Worm (Caenorhabditis elegans) whole organism, L3 larva: ENCODE results near the gene ugt-43.

Source experiments
- R02D3.7 ChIP-seq: fragments of 150-350 bp; optimal IDR thresholded peaks from 2 replicates; lab custom pipeline; 2014; ENCODE audit warnings: missing biosample characterization, missing genetic modification characterization
- ZK546.5 ChIP-seq: sonication (generic microtip); optimal IDR thresholded peaks from 2 replicates; lab custom pipeline; 2017; ENCODE audit warnings: missing biosample characterization, missing genetic modification characterization
- ama-1 ChIP-seq: fragments of 150-350 bp; optimal IDR thresholded peaks from 2 replicates; lab custom pipeline; 2018
- ceh-16 ChIP-seq: sonication (generic microtip); optimal IDR thresholded peaks from 2 replicates; lab custom pipeline; 2017; ENCODE audit warnings: missing biosample characterization, missing genetic modification characterization
- ceh-28 ChIP-seq: fragments of 150-350 bp; optimal IDR thresholded peaks from 2 replicates; lab custom pipeline; 2014; ENCODE audit warnings: missing biosample characterization, missing genetic modification reagents, missing genetic modification characterization
- ceh-82 ChIP-seq: fragments of 150-350 bp; optimal IDR thresholded peaks from 2 replicates; lab custom pipeline; 2014; ENCODE audit warnings: missing biosample characterization, missing genetic modification characterization
- ceh-9 ChIP-seq: sonication (generic microtip); optimal IDR thresholded peaks from 2 replicates; lab custom pipeline; 2018; ENCODE audit warnings: missing biosample characterization, missing genetic modification characterization
- egl-27 ChIP-seq: sonication (generic microtip); optimal IDR thresholded peaks from 4 replicates; lab custom pipeline; 2017; ENCODE audit warnings: missing biosample characterization, missing genetic modification reagents, missing genetic modification characterization
- egl-5 ChIP-seq: fragments of 150-350 bp; optimal IDR thresholded peaks from 2 replicates; lab custom pipeline; 2017; ENCODE audit warnings: missing biosample characterization, missing genetic modification reagents, missing genetic modification characterization, inconsistent platforms
- elt-1 ChIP-seq: fragments of 150-350 bp; optimal IDR thresholded peaks from 2 replicates; lab custom pipeline; 2014; ENCODE audit warnings: missing biosample characterization, missing genetic modification characterization
- elt-2 ChIP-seq: sonication (generic microtip); optimal IDR thresholded peaks from 2 replicates; lab custom pipeline; 2016; ENCODE audit warnings: missing genetic modification reagents, mild to moderate bottlenecking, missing genetic modification characterization, missing compliant biosample characterization
- eor-1 ChIP-seq, 2 experiments: fragments of 150-350 bp; optimal IDR thresholded peaks; 2 replicates each; lab custom pipeline; 2014 to 2018; ENCODE audit warnings: missing biosample characterization in 2 of 2, missing genetic modification characterization in 2 of 2
- fkh-10 ChIP-seq: sonication (generic microtip); optimal IDR thresholded peaks from 2 replicates; lab custom pipeline; 2017; ENCODE audit warnings: missing biosample characterization, missing genetic modification reagents, missing genetic modification characterization
- fos-1 ChIP-seq: fragments of 150-350 bp; optimal IDR thresholded peaks from 2 replicates; lab custom pipeline; 2014; ENCODE audit warnings: missing biosample characterization, missing genetic modification characterization
- hmg-11 ChIP-seq: sonication (generic microtip); optimal IDR thresholded peaks from 2 replicates; lab custom pipeline; 2016; ENCODE audit warnings: missing genetic modification characterization, missing compliant biosample characterization
- jun-1 ChIP-seq: fragments of 150-350 bp; optimal IDR thresholded peaks from 2 replicates; lab custom pipeline; 2014; ENCODE audit warnings: missing biosample characterization, missing genetic modification reagents, missing genetic modification characterization
- lin-39 ChIP-seq: fragments of 150-350 bp; optimal IDR thresholded peaks from 2 replicates; lab custom pipeline; 2018; ENCODE audit warnings: missing biosample characterization, missing genetic modification reagents, missing genetic modification characterization
- lsy-12 ChIP-seq: sonication (generic microtip); optimal IDR thresholded peaks from 2 replicates; lab custom pipeline; 2016; ENCODE audit warnings: mild to moderate bottlenecking, missing genetic modification characterization, missing compliant biosample characterization
- mdl-1 ChIP-seq: fragments of 150-350 bp; optimal IDR thresholded peaks from 2 replicates; lab custom pipeline; 2014; ENCODE audit warnings: missing biosample characterization, missing genetic modification characterization
- mml-1 ChIP-seq: fragments of 150-350 bp; sonication (generic microtip); optimal IDR thresholded peaks from 3 replicates; lab custom pipeline; 2014; ENCODE audit warnings: missing biosample characterization, missing genetic modification characterization
- nfya-1 ChIP-seq: sonication (generic microtip); optimal IDR thresholded peaks from 2 replicates; lab custom pipeline; 2017; ENCODE audit warnings: missing genetic modification characterization, mild to moderate bottlenecking, missing compliant biosample characterization, antibody characterized with exemption, moderate library complexity; ENCODE audit not compliant: insufficient read depth
- nhr-11 ChIP-seq: fragments of 150-350 bp; optimal IDR thresholded peaks from 2 replicates; lab custom pipeline; 2014; ENCODE audit warnings: missing biosample characterization, missing genetic modification characterization
- nhr-12 ChIP-seq: fragments of 150-350 bp; optimal IDR thresholded peaks from 2 replicates; lab custom pipeline; 2014; ENCODE audit warnings: missing biosample characterization, missing genetic modification characterization
- nhr-23 ChIP-seq: fragments of 150-350 bp; optimal IDR thresholded peaks from 2 replicates; lab custom pipeline; 2014; ENCODE audit warnings: missing biosample characterization, missing genetic modification reagents, missing genetic modification characterization
- nhr-237 ChIP-seq: fragments of 150-350 bp; optimal IDR thresholded peaks from 2 replicates; lab custom pipeline; 2014; ENCODE audit warnings: missing biosample characterization, missing genetic modification characterization
- nhr-25 ChIP-seq: sonication (generic microtip); optimal IDR thresholded peaks from 2 replicates; lab custom pipeline; 2017; ENCODE audit warnings: missing biosample characterization, missing genetic modification characterization
- nhr-28 ChIP-seq: fragments of 150-350 bp; optimal IDR thresholded peaks from 2 replicates; lab custom pipeline; 2014; ENCODE audit warnings: missing biosample characterization, missing genetic modification characterization
- nhr-43 ChIP-seq: sonication (generic microtip); optimal IDR thresholded peaks from 2 replicates; lab custom pipeline; 2016; ENCODE audit warnings: mild to moderate bottlenecking, missing genetic modification characterization, missing compliant biosample characterization; ENCODE audit not compliant: poor library complexity, severe bottlenecking
- nhr-67 ChIP-seq: fragments of 150-350 bp; optimal IDR thresholded peaks from 2 replicates; lab custom pipeline; 2014; ENCODE audit warnings: missing biosample characterization, missing genetic modification characterization
- nhr-76 ChIP-seq: fragments of 150-350 bp; sonication (generic microtip); optimal IDR thresholded peaks from 5 replicates; lab custom pipeline; 2014; ENCODE audit warnings: missing biosample characterization, missing genetic modification characterization
- nhr-77 ChIP-seq: fragments of 150-350 bp; optimal IDR thresholded peaks from 2 replicates; lab custom pipeline; 2014; ENCODE audit warnings: missing biosample characterization, missing genetic modification characterization
- pha-4 ChIP-seq: fragments of 150-350 bp; optimal IDR thresholded peaks from 2 replicates; lab custom pipeline; 2014; ENCODE audit warnings: missing biosample characterization, missing genetic modification reagents, missing genetic modification characterization
- pqm-1 ChIP-seq: fragments of 150-350 bp; optimal IDR thresholded peaks from 2 replicates; lab custom pipeline; 2017; ENCODE audit warnings: missing biosample characterization, missing genetic modification characterization, inconsistent platforms
- skn-1 ChIP-seq: fragments of 150-350 bp; optimal IDR thresholded peaks from 2 replicates; lab custom pipeline; 2014; ENCODE audit warnings: missing biosample characterization, missing genetic modification characterization
- snpc-4 ChIP-seq: fragments of 150-350 bp; optimal IDR thresholded peaks from 2 replicates; lab custom pipeline; 2014; ENCODE audit warnings: missing biosample characterization, missing genetic modification characterization
- tbx-2 ChIP-seq: sonication (generic microtip); optimal IDR thresholded peaks from 2 replicates; lab custom pipeline; 2016; ENCODE audit warnings: mild to moderate bottlenecking, missing genetic modification characterization, missing compliant biosample characterization
- unc-39 ChIP-seq: sonication (generic microtip); optimal IDR thresholded peaks from 4 replicates; lab custom pipeline; 2017; ENCODE audit warnings: missing biosample characterization, missing genetic modification characterization
- unc-62 ChIP-seq: fragments of 150-350 bp; sonication (generic microtip); optimal IDR thresholded peaks from 4 replicates; lab custom pipeline; 2014; ENCODE audit warnings: missing biosample characterization, missing genetic modification reagents, missing genetic modification characterization
- zag-1 ChIP-seq: fragments of 150-350 bp; optimal IDR thresholded peaks from 2 replicates; lab custom pipeline; 2014; ENCODE audit warnings: missing biosample characterization, missing genetic modification characterization
- ztf-11 ChIP-seq: fragments of 150-350 bp; optimal IDR thresholded peaks from 2 replicates; lab custom pipeline; 2014; ENCODE audit warnings: missing biosample characterization, missing genetic modification characterization
- ztf-4 ChIP-seq: fragments of 150-350 bp; optimal IDR thresholded peaks from 2 replicates; lab custom pipeline; 2014; ENCODE audit warnings: missing biosample characterization, missing genetic modification characterization

The ugt-43 gene

DNA sequence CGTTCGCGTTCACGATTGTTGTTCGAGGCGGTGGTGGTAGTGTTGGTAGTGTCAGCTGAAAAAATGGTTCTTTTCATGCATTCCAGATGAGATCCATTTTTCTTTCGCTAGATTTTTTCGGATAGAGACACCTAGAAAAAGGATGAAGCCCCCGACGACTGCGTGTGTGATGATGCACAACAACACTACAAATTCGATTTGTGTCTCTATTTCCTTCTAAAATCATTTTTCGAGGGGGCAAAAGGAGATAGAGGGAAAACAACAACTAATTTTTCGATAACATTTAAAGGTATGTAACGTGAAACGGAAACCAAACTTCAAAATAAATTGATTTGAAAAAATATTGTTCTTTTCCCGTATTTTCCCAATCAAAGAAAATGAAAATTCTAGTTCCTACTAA, 36.1 kb downstream of the ugt-43 start:
- TF ChIP-seq unc-62 (GFP tag; lab: Kevin White, UChicago) = no peak
- TF ChIP-seq pqm-1 (tag; lab: Kevin White, UChicago) = no peak
- no peak for TF ChIP-seq elt-2 (tag; lab: Kevin White, UChicago)
- TF ChIP-seq nhr-77 (tag; lab: Kevin White, UChicago) = no peak
- no peak for TF ChIP-seq ceh-28 (tag; lab: Kevin White, UChicago)

DNA sequence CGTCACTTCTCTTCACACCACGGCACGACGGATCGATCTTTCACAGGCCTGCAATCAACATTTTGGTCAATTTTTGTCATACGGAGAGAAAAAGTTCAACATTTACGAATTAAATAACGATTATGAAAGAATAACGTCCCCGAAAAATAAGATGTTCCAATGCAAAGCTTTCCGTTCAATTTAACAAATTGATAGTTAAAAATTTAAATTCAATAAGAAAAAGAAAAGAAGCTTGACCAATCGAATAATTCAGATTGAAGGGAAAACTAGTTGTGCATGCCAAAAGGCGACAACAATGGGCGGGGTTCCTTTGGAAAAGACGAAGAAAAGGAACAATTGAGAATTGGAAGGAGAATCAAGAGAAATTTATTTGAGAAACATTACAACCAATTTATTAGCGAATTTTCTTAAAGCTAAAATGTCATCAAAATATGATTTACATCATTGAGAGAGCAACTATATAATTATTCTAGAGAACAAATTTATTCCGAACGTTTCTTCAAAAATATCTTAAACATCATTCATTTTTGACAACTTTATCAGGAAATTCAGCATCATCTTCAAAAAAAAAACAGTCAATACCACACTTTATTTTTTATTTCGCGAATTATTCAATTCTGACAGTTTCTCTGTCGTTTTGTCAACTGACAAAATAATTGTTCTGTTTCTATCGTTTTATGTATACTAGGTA, 37.3 kb downstream of the ugt-43 start, which contains the start of gene tax-6:
Gene tax-6 (minus strand): TSS at position 51 of the 691 bp plus-strand sequence.
- TF ChIP-seq hmg-11 (tag; lab: Kevin White, UChicago) = no peak
- no peak for TF ChIP-seq nhr-237 (tag; lab: Kevin White, UChicago)
- TF ChIP-seq nhr-43 (tag; lab: Kevin White, UChicago) = no peak
- TF ChIP-seq snpc-4 (tag; lab: Kevin White, UChicago) = no peak
- no peak for TF ChIP-seq ztf-11 (tag; lab: Kevin White, UChicago)
- no peak for TF ChIP-seq ama-1 (lab: Kevin White, UChicago)
- no peak for TF ChIP-seq ceh-28 (tag; lab: Kevin White, UChicago)
- no peak for TF ChIP-seq ceh-82 (tag; lab: Kevin White, UChicago)
- TF ChIP-seq tbx-2 (tag; lab: Kevin White, UChicago) = no peak
- no peak for TF ChIP-seq skn-1 (tag; lab: Kevin White, UChicago)
- TF ChIP-seq fos-1 = no peak
- no peak for TF ChIP-seq nhr-67
- TF ChIP-seq nfya-1 = no peak
- no peak for TF ChIP-seq R02D3.7 (tag; lab: Kevin White, UChicago)
- no peak for TF ChIP-seq ZK546.5 (tag; lab: Kevin White, UChicago)

- no peak for TF ChIP-seq hmg-11 (tag; lab: Kevin White, UChicago)
- no peak for TF ChIP-seq lin-39 (tag; lab: Kevin White, UChicago)
- TF ChIP-seq pha-4 (tag; lab: Kevin White, UChicago) = peak; percentile 96
- no peak for TF ChIP-seq ceh-82 (tag; lab: Kevin White, UChicago)
- TF ChIP-seq elt-2 (tag; lab: Kevin White, UChicago) = peak; percentile 88
- TF ChIP-seq jun-1 (tag; lab: Kevin White, UChicago) = peak; percentile 54
- peak; percentile 76 for TF ChIP-seq skn-1 (tag; lab: Kevin White, UChicago)
- peak; percentile 60 for TF ChIP-seq mdl-1 (tag; lab: Kevin White, UChicago)
- TF ChIP-seq egl-5 = peak; percentile 45
- TF ChIP-seq nhr-23 = no peak
- TF ChIP-seq lsy-12 (tag; lab: Kevin White, UChicago) = no peak
- TF ChIP-seq eor-1 (tag; optimal IDR thresholded peaks at IDR 0.05; lab: Kevin White, UChicago) = no peak
- TF ChIP-seq tbx-2 (tag; lab: Kevin White, UChicago) = no peak
- TF ChIP-seq elt-1 (tag; lab: Kevin White, UChicago) = no peak
- no peak for TF ChIP-seq mml-1
- TF ChIP-seq ceh-16 = no peak
- TF ChIP-seq unc-39 (tag; lab: Kevin White, UChicago) = no peak
- no peak for TF ChIP-seq snpc-4 (tag; lab: Kevin White, UChicago)
- no peak for TF ChIP-seq nhr-28 (tag; lab: Kevin White, UChicago)
- no peak for TF ChIP-seq nhr-237 (tag; lab: Kevin White, UChicago)
- peak; percentile 59 for TF ChIP-seq nfya-1
- peak; percentile 29 for TF ChIP-seq ama-1 (lab: Kevin White, UChicago)
- TF ChIP-seq nhr-77 (tag; lab: Kevin White, UChicago) = no peak
- TF ChIP-seq ceh-28 (tag; lab: Kevin White, UChicago) = peak; percentile 59
- TF ChIP-seq fkh-10 (GFP tag; lab: Kevin White, UChicago) = no peak
- TF ChIP-seq nhr-11 (tag; lab: Kevin White, UChicago) = peak; percentile 20
- no peak for TF ChIP-seq ceh-9 (tag; lab: Kevin White, UChicago)
- no peak for TF ChIP-seq nhr-76 (tag; lab: Kevin White, UChicago)
- no peak for TF ChIP-seq egl-27 (tag; lab: Kevin White, UChicago)
- no peak for TF ChIP-seq nhr-25
- no peak for TF ChIP-seq ztf-4 (tag; lab: Kevin White, UChicago)
- no peak for TF ChIP-seq nhr-12 (tag; lab: Kevin White, UChicago)
- TF ChIP-seq zag-1 = no peak
- TF ChIP-seq pqm-1 (tag; lab: Kevin White, UChicago) = peak; percentile 97
- TF ChIP-seq, all 47 proteins: peak for 11
Observed at ce11 chrIV:10502345-10502744, 38.0 kb downstream of the ugt-43 start.
